Worm (Caenorhabditis elegans): ENCODE results near the gene asp-16.
A peak's percentile ranks its signal among the peaks of the same experiment; 100 is the strongest.

The asp-16 gene

ce11 chrV:19001656-19002055 is 40.7 kb downstream of the asp-16 start, which contains the start of gene Y39B6A.33:
TSS of gene Y39B6A.33 (plus strand) at chrV:19001956.
- no peak for TF ChIP-seq fkh-3 (tag; optimal IDR thresholded peaks at IDR 0.05)
- TF ChIP-seq ama-1 (optimal IDR thresholded peaks at IDR 0.05), result no peak
- no peak for TF ChIP-seq ama-1 (GFP tag; optimal IDR thresholded peaks at IDR 0.05)
- TF ChIP-seq xnd-1 (tag; optimal IDR thresholded peaks at IDR 0.05), result no peak
- no peak for TF ChIP-seq F22D6.2 (tag; optimal IDR thresholded peaks at IDR 0.05)
- no peak for TF ChIP-seq T07F8.4 (tag; optimal IDR thresholded peaks at IDR 0.05)
- TF ChIP-seq repo-1 (tag; optimal IDR thresholded peaks at IDR 0.05), result no peak
- TF ChIP-seq K12H6.12 (tag; optimal IDR thresholded peaks at IDR 0.05), result no peak
- no peak for TF ChIP-seq unc-62 (GFP tag; optimal IDR thresholded peaks at IDR 0.05)
- no peak for TF ChIP-seq ztf-26 (tag; optimal IDR thresholded peaks at IDR 0.05)
- no peak for TF ChIP-seq F33H1.4 (GFP tag; IDR thresholded peaks at IDR 0.05)
- no peak for TF ChIP-seq akir-1 (GFP tag; optimal IDR thresholded peaks at IDR 0.05)

ce11 chrV:19001016-19001415 is 41.4 kb downstream of the asp-16 start, which contains the start of gene Y39B6A.34:
TSS of gene Y39B6A.34 (plus strand) at chrV:19001018.
- TF ChIP-seq F55B11.4 (tag; optimal IDR thresholded peaks at IDR 0.05; ENCODE audit: borderline replicate concordance, insufficient read depth) (no peak), ceh-40 (GFP tag; IDR thresholded peaks at IDR 0.05) (no peak), F52B5.7 (tag; optimal IDR thresholded peaks at IDR 0.05) (no peak), snpc-4 (GFP tag; optimal IDR thresholded peaks at IDR 0.05) (no peak), snpc-4 (tag; optimal IDR thresholded peaks at IDR 0.05) (no peak), xnd-1 (tag; optimal IDR thresholded peaks at IDR 0.05) (no peak), aptf-2 (GFP tag; conservative IDR thresholded peaks at IDR 0.05) (no peak), T07F8.4 (tag; optimal IDR thresholded peaks at IDR 0.05) (no peak), cebp-1 (GFP tag; IDR thresholded peaks at IDR 0.05) (no peak), cebp-1 (tag; optimal IDR thresholded peaks at IDR 0.05) (peak; percentile 55), hmg-20 (GFP tag; IDR thresholded peaks at IDR 0.05) (no peak), ztf-18 (tag; optimal IDR thresholded peaks at IDR 0.05) (peak; percentile 57), zfh-2 (GFP tag; conservative IDR thresholded peaks at IDR 0.05) (0 out of 2 replicates have a peak, but pooled peaks have one; percentile 19), athp-1 (tag; optimal IDR thresholded peaks at IDR 0.05) (no peak), nhr-27 (tag; optimal IDR thresholded peaks at IDR 0.05) (no peak), atf-7 (tag; optimal IDR thresholded peaks at IDR 0.05) (no peak), mcd-1 (GFP tag; IDR thresholded peaks at IDR 0.05) (0 out of 2 replicates have a peak, but pooled peaks have one; percentile 22), Y53G8AR.9 (GFP tag; conservative IDR thresholded peaks at IDR 0.05) (0 out of 2 replicates have a peak, but pooled peaks have one; percentile 55), T26A5.8 (tag; optimal IDR thresholded peaks at IDR 0.05) (no peak), chd-7 (tag; optimal IDR thresholded peaks at IDR 0.05) (no peak), F23B12.7 (tag; optimal IDR thresholded peaks at IDR 0.05; ENCODE audit: insufficient read depth) (no peak), F57A8.1 (GFP tag; optimal IDR thresholded peaks at IDR 0.05) (no peak), die-1 (tag; optimal IDR thresholded peaks at IDR 0.05) (no peak), madf-10 (tag; optimal IDR thresholded peaks at IDR 0.05) (no peak), K12H6.12 (tag; optimal IDR thresholded peaks at IDR 0.05) (peak; percentile 71), madf-3 (GFP tag; IDR thresholded peaks at IDR 0.05) (no peak), bed-2 (GFP tag; IDR thresholded peaks at IDR 0.05) (no peak), ZK185.1 (tag; optimal IDR thresholded peaks at IDR 0.05; ENCODE audit: poor library complexity, severe bottlenecking) (no peak), let-526 (GFP tag; IDR thresholded peaks at IDR 0.05) (no peak), ztf-6 (GFP tag; IDR thresholded peaks at IDR 0.05) (no peak), egl-18 (GFP tag; IDR thresholded peaks at IDR 0.05) (no peak), F49E8.2 (tag; optimal IDR thresholded peaks at IDR 0.05; ENCODE audit: insufficient read depth) (no peak), tbp1 (GFP tag; optimal IDR thresholded peaks at IDR 0.05) (no peak), Y56A3A.18 (GFP tag; IDR thresholded peaks at IDR 0.05) (no peak), lag-1 (GFP tag; IDR thresholded peaks at IDR 0.05) (no peak), lsy-27 (tag; optimal IDR thresholded peaks at IDR 0.05; ENCODE audit: borderline replicate concordance, insufficient read depth) (no peak), rec-8 (tag; optimal IDR thresholded peaks at IDR 0.05) (peak in 1 of 2 experiments; percentile 13), lin-54 (GFP tag; optimal IDR thresholded peaks at IDR 0.05) (peak; percentile 7), ceh-27 (GFP tag; optimal IDR thresholded peaks at IDR 0.05) (no peak), F33H1.4 (GFP tag; IDR thresholded peaks at IDR 0.05) (no peak)
